Worm (Caenorhabditis elegans): ENCODE results near the gene rabn-5.

- TF ChIP-seq ZK546.5 (tag; optimal IDR thresholded peaks at IDR 0.05) (no peak), peb-1 (tag; optimal IDR thresholded peaks at IDR 0.05) (no peak)
These were observed 24.1 kb upstream of the rabn-5 start for ce11 chrIII:5840277-5840676.

Data from whole organism, L2 larva.